Worm (Caenorhabditis elegans) whole organism, L3 larva: Measurements from ENCODE around the gene C55A1.4.

Experiments
- ama-1 ChIP-seq: fragments of 150-350 bp; optimal IDR thresholded peaks from 2 replicates; lab custom pipeline; 2018
- egl-27 ChIP-seq: sonication (generic microtip); optimal IDR thresholded peaks from 4 replicates; lab custom pipeline; 2017; ENCODE audit warnings: missing biosample characterization, missing genetic modification reagents, missing genetic modification characterization
- fkh-10 ChIP-seq: sonication (generic microtip); optimal IDR thresholded peaks from 2 replicates; lab custom pipeline; 2017; ENCODE audit warnings: missing biosample characterization, missing genetic modification reagents, missing genetic modification characterization
- lin-39 ChIP-seq: fragments of 150-350 bp; optimal IDR thresholded peaks from 2 replicates; lab custom pipeline; 2018; ENCODE audit warnings: missing biosample characterization, missing genetic modification reagents, missing genetic modification characterization
- nhr-11 ChIP-seq: fragments of 150-350 bp; optimal IDR thresholded peaks from 2 replicates; lab custom pipeline; 2014; ENCODE audit warnings: missing biosample characterization, missing genetic modification characterization
- nhr-12 ChIP-seq: fragments of 150-350 bp; optimal IDR thresholded peaks from 2 replicates; lab custom pipeline; 2014; ENCODE audit warnings: missing biosample characterization, missing genetic modification characterization
- nhr-23 ChIP-seq: fragments of 150-350 bp; optimal IDR thresholded peaks from 2 replicates; lab custom pipeline; 2014; ENCODE audit warnings: missing biosample characterization, missing genetic modification reagents, missing genetic modification characterization
- pha-4 ChIP-seq: fragments of 150-350 bp; optimal IDR thresholded peaks from 2 replicates; lab custom pipeline; 2014; ENCODE audit warnings: missing biosample characterization, missing genetic modification reagents, missing genetic modification characterization
- sea-2 ChIP-seq: fragments of 150-350 bp; sonication (generic microtip); optimal IDR thresholded peaks from 4 replicates; lab custom pipeline; 2014; ENCODE audit warnings: missing biosample characterization, missing genetic modification reagents, missing genetic modification characterization
- skn-1 ChIP-seq: fragments of 150-350 bp; optimal IDR thresholded peaks from 2 replicates; lab custom pipeline; 2014; ENCODE audit warnings: missing biosample characterization, missing genetic modification characterization
- snpc-4 ChIP-seq: fragments of 150-350 bp; optimal IDR thresholded peaks from 2 replicates; lab custom pipeline; 2014; ENCODE audit warnings: missing biosample characterization, missing genetic modification characterization
- tbx-2 ChIP-seq: sonication (generic microtip); optimal IDR thresholded peaks from 2 replicates; lab custom pipeline; 2016; ENCODE audit warnings: mild to moderate bottlenecking, missing genetic modification characterization, missing compliant biosample characterization
- unc-62 ChIP-seq: fragments of 150-350 bp; sonication (generic microtip); optimal IDR thresholded peaks from 4 replicates; lab custom pipeline; 2014; ENCODE audit warnings: missing biosample characterization, missing genetic modification reagents, missing genetic modification characterization
- ztf-11 ChIP-seq: fragments of 150-350 bp; optimal IDR thresholded peaks from 2 replicates; lab custom pipeline; 2014; ENCODE audit warnings: missing biosample characterization, missing genetic modification characterization

DNA sequence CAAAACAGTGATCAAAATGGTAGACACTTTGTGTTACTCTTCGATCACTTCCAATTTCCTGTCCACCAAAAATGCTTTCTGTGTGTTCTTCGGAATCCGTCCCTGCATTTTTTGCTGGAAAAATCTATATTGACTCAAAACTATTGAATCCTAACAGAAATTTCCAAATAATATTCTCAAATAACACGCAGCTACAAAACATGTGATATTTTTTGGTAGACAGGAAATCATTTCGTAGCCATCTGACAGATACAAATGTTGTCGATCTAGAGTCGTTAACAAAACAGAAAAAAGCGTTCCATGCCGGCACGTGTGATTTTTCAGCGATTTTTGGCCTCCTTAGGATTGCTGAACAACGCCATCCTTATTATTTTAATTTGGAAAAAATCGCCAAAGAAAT, 30.2 kb downstream of the C55A1.4 start, which contains the start of gene str-263:
- TF ChIP-seq skn-1 (no peak), tbx-2 (tag; lab: Kevin White, UChicago) (no peak), nhr-11 (no peak), ama-1 (lab: Kevin White, UChicago) (no peak), unc-62 (no peak), nhr-23 (tag; lab: Kevin White, UChicago) (no peak), lin-39 (tag; lab: Kevin White, UChicago) (no peak), sea-2 (no peak), fkh-10 (GFP tag; lab: Kevin White, UChicago) (no peak), snpc-4 (tag; lab: Kevin White, UChicago) (no peak), nhr-12 (tag; lab: Kevin White, UChicago) (no peak), pha-4 (tag; lab: Kevin White, UChicago) (no peak), ztf-11 (tag; lab: Kevin White, UChicago) (no peak), egl-27 (tag; lab: Kevin White, UChicago) (no peak)
